Worm (Caenorhabditis elegans): ENCODE data around the gene C18F10.7.

The C18F10.7 gene

DNA sequence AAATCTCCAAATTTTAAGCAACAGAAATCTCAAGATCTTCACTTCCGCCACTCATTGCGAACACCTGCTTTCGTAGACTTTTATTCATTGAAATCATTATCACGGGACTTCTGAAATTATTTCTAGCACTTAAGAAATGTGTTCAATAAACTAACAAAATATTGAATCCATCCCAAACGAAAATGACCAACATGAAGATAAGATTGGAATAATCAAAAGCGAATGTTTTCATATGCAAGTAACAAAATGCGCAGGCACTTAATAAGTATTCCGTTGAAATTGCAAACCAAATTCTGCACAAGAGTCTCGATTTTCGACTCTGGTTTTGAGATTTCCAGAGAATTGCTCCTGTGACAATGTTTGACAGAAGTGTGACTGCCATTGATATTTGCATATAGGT lies 13.7 kb downstream of the C18F10.7 start, which contains the start of gene srg-5:
TSS of gene srg-5 (minus strand) at position 101 of the 400 bp plus-strand sequence.
- TF ChIP-seq lin-39 (tag; optimal IDR thresholded peaks at IDR 0.05) (no peak), ama-1 (optimal IDR thresholded peaks at IDR 0.05) (no peak), egl-5 (tag; optimal IDR thresholded peaks at IDR 0.05) (no peak), R02D3.7 (tag; optimal IDR thresholded peaks at IDR 0.05) (no peak)

DNA sequence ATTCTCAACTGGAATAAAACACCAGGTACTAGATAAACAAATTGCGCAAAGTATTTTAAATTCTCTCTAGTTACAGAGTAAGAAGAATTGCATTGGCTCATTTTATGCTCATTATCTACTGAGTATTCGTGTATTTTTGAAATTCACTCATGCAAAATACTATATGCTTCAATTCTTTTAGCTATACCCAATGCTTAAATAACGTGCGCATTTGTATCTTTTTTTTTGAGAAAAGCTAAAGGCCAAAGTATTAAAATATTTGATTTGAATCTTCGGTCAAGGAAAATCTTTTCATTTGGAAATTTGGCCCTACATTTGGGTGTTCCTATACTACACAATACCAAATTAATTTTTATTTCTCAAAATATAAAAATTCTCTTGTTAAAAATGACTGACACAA lies 16.2 kb downstream of the C18F10.7 start, which contains the start of gene srg-4:
TSS of gene srg-4 (minus strand) at position 101 of the 400 bp plus-strand sequence.
- no peak for TF ChIP-seq nhr-67 (tag; optimal IDR thresholded peaks at IDR 0.05)
- no peak for TF ChIP-seq egl-5 (tag; optimal IDR thresholded peaks at IDR 0.05)
- TF ChIP-seq nhr-237 (tag; optimal IDR thresholded peaks at IDR 0.05): no peak
- TF ChIP-seq ama-1 (optimal IDR thresholded peaks at IDR 0.05): no peak
- TF ChIP-seq lin-39 (tag; optimal IDR thresholded peaks at IDR 0.05): no peak
- no peak for TF ChIP-seq nhr-25 (tag; optimal IDR thresholded peaks at IDR 0.05)
- no peak for TF ChIP-seq nhr-43 (tag; optimal IDR thresholded peaks at IDR 0.05; ENCODE audit: poor library complexity, severe bottlenecking)
- no peak for TF ChIP-seq snpc-4 (tag; optimal IDR thresholded peaks at IDR 0.05)
- no peak for TF ChIP-seq fos-1 (tag; optimal IDR thresholded peaks at IDR 0.05)
- no peak for TF ChIP-seq jun-1 (tag; optimal IDR thresholded peaks at IDR 0.05)
- TF ChIP-seq sea-2 (GFP tag; optimal IDR thresholded peaks at IDR 0.05): no peak
- TF ChIP-seq elt-3 (tag; optimal IDR thresholded peaks at IDR 0.05): no peak
- no peak for TF ChIP-seq pha-4 (tag; optimal IDR thresholded peaks at IDR 0.05)
- no peak for TF ChIP-seq nhr-11 (tag; optimal IDR thresholded peaks at IDR 0.05)
- TF ChIP-seq unc-39 (tag; optimal IDR thresholded peaks at IDR 0.05): no peak
- no peak for TF ChIP-seq fkh-2 (tag; optimal IDR thresholded peaks at IDR 0.05)
- no peak for TF ChIP-seq nhr-76 (tag; optimal IDR thresholded peaks at IDR 0.05)
- no peak for TF ChIP-seq nhr-12 (tag; optimal IDR thresholded peaks at IDR 0.05)

DNA sequence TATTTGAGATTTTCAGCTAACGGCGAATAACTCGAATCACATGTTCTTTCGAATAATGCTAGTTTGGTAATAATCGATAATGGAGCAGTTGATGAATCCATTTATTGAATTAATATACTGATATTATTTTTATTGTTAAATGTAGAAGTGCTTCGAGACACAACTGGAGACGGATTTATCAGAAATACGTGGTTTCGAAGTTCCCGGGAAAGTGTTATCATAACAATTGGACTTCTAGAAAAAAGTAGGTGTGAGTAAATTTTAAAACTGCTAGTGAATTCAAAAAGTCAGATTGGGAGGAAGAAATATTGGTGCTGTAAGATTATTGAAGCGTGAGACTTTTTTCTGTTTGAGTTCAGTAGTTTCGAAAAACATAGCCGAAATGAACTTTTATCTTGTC lies 18.0 kb downstream of the C18F10.7 start, which contains the start of gene srg-2:
TSS of gene srg-2 (minus strand) at position 101 of the 400 bp plus-strand sequence.
- TF ChIP-seq elt-2 (tag; optimal IDR thresholded peaks at IDR 0.05) (no peak), aly-2 (tag; optimal IDR thresholded peaks at IDR 0.05) (no peak), ceh-28 (tag; optimal IDR thresholded peaks at IDR 0.05) (no peak), jun-1 (tag; optimal IDR thresholded peaks at IDR 0.05) (no peak), mdl-1 (tag; optimal IDR thresholded peaks at IDR 0.05) (no peak), fkh-2 (tag; optimal IDR thresholded peaks at IDR 0.05) (no peak), nhr-237 (tag; optimal IDR thresholded peaks at IDR 0.05) (no peak), pqm-1 (tag; optimal IDR thresholded peaks at IDR 0.05) (no peak), ztf-11 (tag; optimal IDR thresholded peaks at IDR 0.05) (no peak), R02D3.7 (tag; optimal IDR thresholded peaks at IDR 0.05) (no peak)

DNA sequence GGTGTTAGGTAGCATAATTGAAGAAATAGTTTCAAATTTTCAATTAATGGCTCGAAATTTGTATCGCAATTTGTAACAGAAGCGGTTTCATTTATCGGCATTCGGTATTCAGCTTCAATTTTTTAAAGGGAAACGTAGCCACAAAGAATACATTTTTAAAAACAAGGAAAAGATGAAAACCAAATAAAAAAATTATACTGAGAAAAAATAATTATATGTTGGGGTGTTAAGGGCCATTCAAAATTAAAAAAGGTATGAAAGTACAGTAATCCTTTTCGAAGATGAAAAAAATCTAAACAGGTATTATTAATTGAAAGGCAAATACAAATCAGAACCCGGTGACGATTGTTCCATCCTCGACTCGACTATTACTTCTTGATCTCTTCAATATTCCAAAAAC lies 19.9 kb downstream of the C18F10.7 start, which contains the start of gene srg-1:
TSS of gene srg-1 (minus strand) at position 101 of the 400 bp plus-strand sequence.
- TF ChIP-seq eor-1 (tag; optimal IDR thresholded peaks at IDR 0.05) (no peak), nhr-67 (tag; optimal IDR thresholded peaks at IDR 0.05) (no peak), egl-27 (tag; optimal IDR thresholded peaks at IDR 0.05) (no peak), ceh-16 (tag; optimal IDR thresholded peaks at IDR 0.05) (no peak), ztf-11 (tag; optimal IDR thresholded peaks at IDR 0.05) (no peak), ztf-4 (tag; optimal IDR thresholded peaks at IDR 0.05) (no peak), jun-1 (tag; optimal IDR thresholded peaks at IDR 0.05) (no peak), unc-39 (tag; optimal IDR thresholded peaks at IDR 0.05) (no peak), daf-12 (tag; optimal IDR thresholded peaks at IDR 0.05) (no peak), ceh-82 (tag; optimal IDR thresholded peaks at IDR 0.05) (no peak), zag-1 (tag; optimal IDR thresholded peaks at IDR 0.05) (no peak), elt-2 (tag; optimal IDR thresholded peaks at IDR 0.05) (no peak), nhr-77 (tag; optimal IDR thresholded peaks at IDR 0.05) (no peak), ceh-9 (tag; optimal IDR thresholded peaks at IDR 0.05) (no peak), unc-62 (GFP tag; optimal IDR thresholded peaks at IDR 0.05) (no peak), mml-1 (tag; optimal IDR thresholded peaks at IDR 0.05) (no peak), nhr-11 (tag; optimal IDR thresholded peaks at IDR 0.05) (no peak), nhr-23 (tag; optimal IDR thresholded peaks at IDR 0.05) (no peak), skn-1 (tag; optimal IDR thresholded peaks at IDR 0.05) (no peak)
